Worm (Caenorhabditis elegans) whole organism, L4 larva: ENCODE measurements around the gene T05A12.3.

ENCODE experiments used
- F10B5.3 ChIP-seq: sonication (generic microtip); optimal IDR thresholded peaks from 2 replicates; lab custom pipeline; 2016; ENCODE audit warnings: mild to moderate bottlenecking, missing genetic modification characterization, missing compliant biosample characterization
- F37D6.2 ChIP-seq: sonication (generic microtip); optimal IDR thresholded peaks from 2 replicates; lab custom pipeline; 2016; ENCODE audit warnings: mild to moderate bottlenecking, missing genetic modification characterization, missing compliant biosample characterization
- F49E8.2 ChIP-seq: sonication (generic microtip); optimal IDR thresholded peaks from 2 replicates; lab custom pipeline; 2016; ENCODE audit warnings: missing compliant biosample characterization, mild to moderate bottlenecking, missing genetic modification characterization, borderline replicate concordance
- T20F7.1 ChIP-seq: fragments of 200-800 bp; sonication (Bioruptor generic); optimal IDR thresholded peaks from 2 replicates; lab custom pipeline; 2018; ENCODE audit warnings: mild to moderate bottlenecking, missing genetic modification characterization, missing compliant biosample characterization
- T26A8.4 ChIP-seq: fragments of 200-800 bp; sonication (Bioruptor generic); IDR thresholded peaks from 2 replicates; pipeline ENCODE4 v1.3.6; 2022; ENCODE audit warnings: missing genetic modification characterization, missing compliant biosample characterization
- Y75B8A.6 ChIP-seq: fragments of 200-800 bp; sonication (Bioruptor generic); IDR thresholded peaks from 2 replicates; pipeline ENCODE4 v1.3.6; 2022; ENCODE audit warnings: missing genetic modification reagents, missing genetic modification characterization, missing compliant biosample characterization
- aly-2 ChIP-seq: sonication (generic microtip); optimal IDR thresholded peaks from 2 replicates; lab custom pipeline; 2018; ENCODE audit warnings: missing biosample characterization, missing genetic modification characterization
- attf-4 ChIP-seq: sonication (generic microtip); optimal IDR thresholded peaks from 3 replicates; lab custom pipeline; 2017; ENCODE audit warnings: missing biosample characterization, missing genetic modification characterization
- ceh-28 ChIP-seq: fragments of 150-350 bp; optimal IDR thresholded peaks from 2 replicates; lab custom pipeline; 2014; ENCODE audit warnings: missing biosample characterization, missing genetic modification reagents, missing genetic modification characterization
- ceh-62 ChIP-seq: sonication (generic microtip); optimal IDR thresholded peaks from 2 replicates; lab custom pipeline; 2017; ENCODE audit warnings: missing biosample characterization, missing genetic modification characterization
- ces-1 ChIP-seq: fragments of 150-350 bp; sonication (generic microtip); optimal IDR thresholded peaks from 4 replicates; lab custom pipeline; 2014; ENCODE audit warnings: missing biosample characterization, missing genetic modification reagents, missing genetic modification characterization
- daf-12 ChIP-seq: fragments of 150-350 bp; optimal IDR thresholded peaks from 2 replicates; lab custom pipeline; 2014; ENCODE audit warnings: missing biosample characterization, missing genetic modification reagents, missing genetic modification characterization
- daf-16 ChIP-seq, 3 experiments: sonication (generic microtip); optimal IDR thresholded peaks; 2 replicates each; lab custom pipeline; 2016 to 2017; ENCODE audit warnings: missing genetic modification characterization in 3 of 3, missing genetic modification reagents in 3 of 3, mild to moderate bottlenecking in 2 of 3, missing compliant biosample characterization in 2 of 3, missing biosample characterization in 1 of 3, moderate library complexity in 1 of 3
- dmd-6 ChIP-seq: fragments of 200-800 bp; sonication (Bioruptor generic); IDR thresholded peaks from 2 replicates; pipeline ENCODE4 v1.3.6; 2022; ENCODE audit warnings: missing genetic modification reagents, missing genetic modification characterization, missing compliant biosample characterization
- dpl-1 ChIP-seq: fragments of 150-350 bp; optimal IDR thresholded peaks from 2 replicates; lab custom pipeline; 2014; ENCODE audit warnings: missing biosample characterization, missing genetic modification reagents, missing genetic modification characterization
- fkh-10 ChIP-seq: fragments of 150-350 bp; optimal IDR thresholded peaks from 2 replicates; lab custom pipeline; 2014; ENCODE audit warnings: missing biosample characterization, missing genetic modification reagents, missing genetic modification characterization
- fos-1 ChIP-seq: fragments of 150-350 bp; optimal IDR thresholded peaks from 2 replicates; lab custom pipeline; 2014; ENCODE audit warnings: missing biosample characterization, missing genetic modification characterization
- gei-8 ChIP-seq: fragments of 200-800 bp; sonication (Bioruptor generic); optimal IDR thresholded peaks from 2 replicates; lab custom pipeline; 2018; ENCODE audit warnings: mild to moderate bottlenecking, missing genetic modification characterization, missing compliant biosample characterization
- hlh-11 ChIP-seq: fragments of 200-800 bp; sonication (Bioruptor generic); optimal IDR thresholded peaks from 2 replicates; lab custom pipeline; 2018; ENCODE audit warnings: mild to moderate bottlenecking, missing genetic modification characterization, missing compliant biosample characterization
- hmg-1.1 ChIP-seq: fragments of 200-800 bp; sonication (Bioruptor generic); IDR thresholded peaks from 2 replicates; pipeline ENCODE4 v1.3.6; 2022; ENCODE audit warnings: missing genetic modification reagents, missing genetic modification characterization, missing compliant biosample characterization
- lim-7 ChIP-seq: fragments of 200-800 bp; sonication (Bioruptor generic); IDR thresholded peaks from 2 replicates; pipeline ENCODE4 v1.3.6; 2022; ENCODE audit warnings: missing genetic modification characterization, missing compliant biosample characterization
- lin-38 ChIP-seq: fragments of 200-800 bp; sonication (Bioruptor generic); IDR thresholded peaks from 2 replicates; pipeline ENCODE4 v1.3.6; 2022; ENCODE audit warnings: missing genetic modification reagents, missing genetic modification characterization, missing compliant biosample characterization
- lsy-2 ChIP-seq, 2 experiments: fragments of 150-350 bp in 1 of 2; sonication (generic microtip) in 1 of 2; optimal IDR thresholded peaks; 2 replicates each; lab custom pipeline; 2014 to 2017; ENCODE audit warnings: missing biosample characterization in 2 of 2, missing genetic modification characterization in 2 of 2
- mdl-1 ChIP-seq, 2 experiments: fragments of 150-350 bp in 1 of 2; sonication (generic microtip) in 1 of 2; optimal IDR thresholded peaks; 2 replicates each; lab custom pipeline; 2014 to 2017; ENCODE audit warnings: missing biosample characterization in 2 of 2, missing genetic modification characterization in 2 of 2
- mep-1 ChIP-seq: fragments of 150-350 bp; sonication (generic microtip); optimal IDR thresholded peaks from 3 replicates; lab custom pipeline; 2014; ENCODE audit warnings: missing biosample characterization, missing genetic modification characterization
- mes-2 ChIP-seq: sonication (generic microtip); optimal IDR thresholded peaks from 2 replicates; lab custom pipeline; 2016; ENCODE audit warnings: missing genotype, mild to moderate bottlenecking, missing genetic modification characterization, missing compliant biosample characterization; ENCODE audit not compliant: poor library complexity, severe bottlenecking
- nhr-102 ChIP-seq: sonication (generic microtip); optimal IDR thresholded peaks from 2 replicates; lab custom pipeline; 2016; ENCODE audit warnings: mild to moderate bottlenecking, missing genetic modification characterization, moderate library complexity, missing compliant biosample characterization
- nhr-11 ChIP-seq: fragments of 150-350 bp; optimal IDR thresholded peaks from 2 replicates; lab custom pipeline; 2014; ENCODE audit warnings: missing biosample characterization, missing genetic modification characterization
- nhr-111 ChIP-seq: fragments of 200-800 bp; sonication (Bioruptor generic); optimal IDR thresholded peaks from 2 replicates; lab custom pipeline; 2018; ENCODE audit warnings: mild to moderate bottlenecking, missing genetic modification characterization, missing compliant biosample characterization
- nhr-28 ChIP-seq: fragments of 150-350 bp; optimal IDR thresholded peaks from 2 replicates; lab custom pipeline; 2014; ENCODE audit warnings: missing biosample characterization, missing genetic modification characterization
- nhr-41 ChIP-seq: fragments of 200-800 bp; sonication (Bioruptor generic); IDR thresholded peaks from 2 replicates; pipeline ENCODE4 v1.3.6; 2022; ENCODE audit warnings: missing genetic modification reagents, missing genetic modification characterization, missing compliant biosample characterization
- nhr-48 ChIP-seq: sonication (generic microtip); optimal IDR thresholded peaks from 2 replicates; lab custom pipeline; 2016; ENCODE audit warnings: mild to moderate bottlenecking, missing genetic modification characterization, missing compliant biosample characterization
- pqm-1 ChIP-seq: sonication (generic microtip); optimal IDR thresholded peaks from 2 replicates; lab custom pipeline; 2017; ENCODE audit warnings: missing biosample characterization, missing genetic modification characterization
- rbr-2 ChIP-seq: sonication (generic microtip); optimal IDR thresholded peaks from 2 replicates; lab custom pipeline; 2016; ENCODE audit warnings: missing genotype, missing genetic modification characterization, missing compliant biosample characterization
- saeg-2 ChIP-seq: fragments of 200-800 bp; sonication (Bioruptor generic); IDR thresholded peaks from 2 replicates; pipeline ENCODE4 v1.3.6; 2022; ENCODE audit warnings: missing genetic modification reagents, missing genetic modification characterization, missing compliant biosample characterization
- set-16 ChIP-seq: fragments of 200-800 bp; sonication (Bioruptor generic); IDR thresholded peaks from 2 replicates; pipeline ENCODE4 v1.3.6; 2022; ENCODE audit warnings: missing genetic modification reagents, missing genetic modification characterization, missing compliant biosample characterization
- snpc-1.2 ChIP-seq: fragments of 200-800 bp; sonication (Bioruptor generic); IDR thresholded peaks from 2 replicates; pipeline ENCODE4 v1.3.6; 2022; ENCODE audit warnings: missing genetic modification reagents, missing genetic modification characterization, missing compliant biosample characterization
- spr-1 ChIP-seq: sonication (generic microtip); optimal IDR thresholded peaks from 2 replicates; lab custom pipeline; 2016; ENCODE audit warnings: mild to moderate bottlenecking, missing genetic modification characterization, missing compliant biosample characterization
- tag-97 ChIP-seq: fragments of 200-800 bp; sonication (Bioruptor generic); IDR thresholded peaks from 2 replicates; pipeline ENCODE4 v1.3.6; 2022; ENCODE audit warnings: missing genetic modification characterization, missing compliant biosample characterization
- unc-39 ChIP-seq: sonication (generic microtip); optimal IDR thresholded peaks from 2 replicates; lab custom pipeline; 2017; ENCODE audit warnings: missing biosample characterization, missing genetic modification characterization
- unc-62 ChIP-seq, 3 experiments: fragments of 150-350 bp in 1 of 3; sonication (generic microtip); optimal IDR thresholded peaks in 2 of 3; peaks in 1 of 3; 1 replicate in 1 of 3; 2 replicates in 2 of 3; lab custom pipeline; 2014 to 2017; ENCODE audit warnings: missing biosample characterization in 3 of 3, missing genetic modification characterization in 3 of 3, missing genetic modification reagents in 3 of 3, missing genotype in 1 of 3
- vab-7 ChIP-seq: fragments of 200-800 bp; sonication (Bioruptor generic); IDR thresholded peaks from 2 replicates; pipeline ENCODE4 v1.3.6; 2022; ENCODE audit warnings: missing genetic modification reagents, missing genetic modification characterization, missing compliant biosample characterization
- zfp-2 ChIP-seq: sonication (generic microtip); optimal IDR thresholded peaks from 2 replicates; lab custom pipeline; 2016; ENCODE audit warnings: mild to moderate bottlenecking, missing genetic modification characterization, missing compliant biosample characterization

The T05A12.3 gene

DNA sequence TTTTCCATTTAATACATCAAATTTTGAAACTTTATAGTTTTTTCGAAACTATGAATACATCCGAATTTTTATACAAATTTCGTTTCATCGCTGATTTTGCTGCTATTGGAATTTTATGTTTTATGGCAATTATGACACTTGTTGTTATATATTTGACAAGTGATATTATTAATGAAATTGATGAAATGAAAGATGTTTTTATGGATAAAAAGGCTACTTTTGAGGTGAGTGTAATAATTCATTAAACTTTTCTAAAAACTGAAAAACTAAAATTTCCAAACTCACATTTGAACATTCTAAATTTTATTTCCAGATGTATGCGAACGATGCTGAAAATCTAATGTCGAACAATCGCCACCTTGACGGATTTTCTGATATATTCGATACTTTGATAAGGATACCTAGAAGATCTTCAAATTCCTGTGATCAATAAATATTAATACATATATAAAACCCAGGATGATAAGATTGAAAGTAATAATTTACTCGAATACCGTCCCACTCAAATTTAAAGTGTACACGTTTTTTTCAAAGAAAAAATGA lies 18.6 kb upstream of the T05A12.3 start, which contains the start of the genes T22D1.17 and T22D1.8 (continued):
- TF ChIP-seq fkh-10 (no peak), ceh-28 (tag; lab: Kevin White, UChicago) (no peak), saeg-2 (GFP tag; lab: Robert Waterston, UW) (no peak), nhr-102 (tag; lab: Kevin White, UChicago) (peak; percentile 8), hmg-1.1 (GFP tag; lab: Robert Waterston, UW) (no peak), T20F7.1 (GFP tag; lab: Kevin White, UChicago) (no peak), dpl-1 (GFP tag; lab: Kevin White, UChicago) (no peak), unc-39 (tag; lab: Kevin White, UChicago) (no peak), snpc-1.2 (GFP tag; lab: Robert Waterston, UW) (peak; percentile 48; the same call in 1 of the 2 replicates), daf-12 (tag; lab: Kevin White, UChicago) (no peak), F10B5.3 (tag; lab: Kevin White, UChicago) (peak; percentile 17), mep-1 (tag; lab: Kevin White, UChicago) (no peak), nhr-48 (no peak), nhr-41 (GFP tag; lab: Robert Waterston, UW) (no peak), pqm-1 (tag; lab: Kevin White, UChicago) (no peak), zfp-2 (tag; lab: Kevin White, UChicago) (no peak), ces-1 (no peak), aly-2 (peak; percentile 69), tag-97 (GFP tag; lab: Robert Waterston, UW) (no peak), lim-7 (GFP tag; lab: Robert Waterston, UW) (no peak), F37D6.2 (no peak), attf-4 (tag; lab: Kevin White, UChicago) (no peak), T26A8.4 (GFP tag; lab: Robert Waterston, UW) (no peak), lsy-2 (tag; optimal IDR thresholded peaks at IDR 0.05; lab: Kevin White, UChicago) (no peak), F49E8.2 (peak; percentile 30), rbr-2 (tag; lab: Kevin White, UChicago) (no peak), mes-2 (no peak), spr-1 (tag; lab: Kevin White, UChicago) (no peak), set-16 (GFP tag; lab: Robert Waterston, UW) (no peak), hlh-11 (tag; lab: Kevin White, UChicago) (no peak), fos-1 (tag; lab: Kevin White, UChicago) (no peak), Y75B8A.6 (GFP tag; lab: Robert Waterston, UW) (no peak), vab-7 (GFP tag; lab: Robert Waterston, UW) (no peak), nhr-111 (peak; percentile 10), daf-16 (GFP tag; optimal IDR thresholded peaks at IDR 0.05; lab: Kevin White, UChicago) (no peak), daf-16 (tag; optimal IDR thresholded peaks at IDR 0.05; lab: Kevin White, UChicago) (peak; percentile 24), nhr-11 (no peak), lin-38 (GFP tag; lab: Robert Waterston, UW) (peak; percentile 55), mdl-1 (tag; optimal IDR thresholded peaks at IDR 0.05; lab: Kevin White, UChicago) (no peak), nhr-28 (no peak), gei-8 (no peak), ceh-62 (tag; lab: Kevin White, UChicago) (no peak), unc-62 (GFP tag; optimal IDR thresholded peaks at IDR 0.05 in 1 of 2; lab: Kevin White, UChicago) (no peak), unc-62 (tag; optimal IDR thresholded peaks at IDR 0.05; lab: Kevin White, UChicago) (no peak), dmd-6 (no peak)
